Worm (Caenorhabditis elegans) whole organism, L2 larva: ENCODE results near the gene arrd-18.

Experiments
- F13H6.1 ChIP-seq: sonication (generic microtip); optimal IDR thresholded peaks from 2 replicates; lab custom pipeline; 2016; ENCODE audit warnings: missing genetic modification characterization, missing compliant biosample characterization
- R02D3.7 ChIP-seq: fragments of 150-350 bp; optimal IDR thresholded peaks from 2 replicates; lab custom pipeline; 2014; ENCODE audit warnings: missing biosample characterization, missing genetic modification characterization
- Y55F3AM.14 ChIP-seq: fragments of 200-800 bp; sonication (Bioruptor generic); optimal IDR thresholded peaks from 2 replicates; lab custom pipeline; 2018; ENCODE audit warnings: mild to moderate bottlenecking, missing genetic modification characterization, missing compliant biosample characterization
- alr-1 ChIP-seq: fragments of 150-350 bp; optimal IDR thresholded peaks from 2 replicates; lab custom pipeline; 2014; ENCODE audit warnings: missing biosample characterization, missing genetic modification characterization
- blmp-1 ChIP-seq: sonication (generic microtip); optimal IDR thresholded peaks from 2 replicates; lab custom pipeline; 2017; ENCODE audit warnings: missing genetic modification characterization, mild to moderate bottlenecking, missing compliant biosample characterization, antibody characterized with exemption, moderate library complexity; ENCODE audit not compliant: insufficient read depth
- ceh-82 ChIP-seq: fragments of 150-350 bp; optimal IDR thresholded peaks from 2 replicates; lab custom pipeline; 2014; ENCODE audit warnings: missing biosample characterization, missing genetic modification characterization
- crh-2 ChIP-seq: sonication (generic microtip); optimal IDR thresholded peaks from 2 replicates; lab custom pipeline; 2017; ENCODE audit warnings: missing biosample characterization, missing genetic modification characterization
- dmd-4 ChIP-seq: sonication (generic microtip); optimal IDR thresholded peaks from 2 replicates; lab custom pipeline; 2017; ENCODE audit warnings: missing biosample characterization, missing genetic modification characterization
- egl-27 ChIP-seq: sonication (generic microtip); optimal IDR thresholded peaks from 3 replicates; lab custom pipeline; 2017; ENCODE audit warnings: missing biosample characterization, missing genetic modification reagents, missing genetic modification characterization
- elt-1 ChIP-seq: fragments of 150-350 bp; optimal IDR thresholded peaks from 2 replicates; lab custom pipeline; 2014; ENCODE audit warnings: missing biosample characterization, missing genetic modification characterization
- elt-3 ChIP-seq: sonication (generic microtip); optimal IDR thresholded peaks from 2 replicates; lab custom pipeline; 2017; ENCODE audit warnings: missing biosample characterization, missing genetic modification characterization
- gmeb-1 ChIP-seq: fragments of 150-350 bp; optimal IDR thresholded peaks from 2 replicates; lab custom pipeline; 2014; ENCODE audit warnings: missing biosample characterization, missing genetic modification characterization
- lin-11 ChIP-seq: fragments of 150-350 bp; sonication (generic microtip); optimal IDR thresholded peaks from 2 replicates; lab custom pipeline; 2014; ENCODE audit warnings: missing biosample characterization, missing genetic modification characterization, inconsistent platforms, mixed read lengths
- lin-39 ChIP-seq: fragments of 150-350 bp; optimal IDR thresholded peaks from 2 replicates; lab custom pipeline; 2014; ENCODE audit warnings: missing biosample characterization, missing genetic modification reagents, missing genetic modification characterization
- lsy-2 ChIP-seq, 2 experiments: fragments of 150-350 bp in 1 of 2; sonication (generic microtip) in 1 of 2; optimal IDR thresholded peaks; 2 replicates each; lab custom pipeline; 2014 to 2017; ENCODE audit warnings: missing biosample characterization in 2 of 2, missing genetic modification characterization in 2 of 2
- mab-5 ChIP-seq: fragments of 150-350 bp; optimal IDR thresholded peaks from 2 replicates; lab custom pipeline; 2014; ENCODE audit warnings: missing biosample characterization, missing genetic modification characterization
- mbf-1 ChIP-seq: sonication (generic microtip); optimal IDR thresholded peaks from 2 replicates; lab custom pipeline; 2017; ENCODE audit warnings: missing biosample characterization, missing genetic modification characterization
- nhr-10 ChIP-seq: sonication (generic microtip); optimal IDR thresholded peaks from 2 replicates; lab custom pipeline; 2017; ENCODE audit warnings: missing biosample characterization, missing genetic modification characterization
- nhr-11 ChIP-seq: fragments of 150-350 bp; optimal IDR thresholded peaks from 2 replicates; lab custom pipeline; 2014; ENCODE audit warnings: missing biosample characterization, missing genetic modification characterization
- nhr-12 ChIP-seq: fragments of 150-350 bp; optimal IDR thresholded peaks from 2 replicates; lab custom pipeline; 2014; ENCODE audit warnings: missing biosample characterization, missing genetic modification characterization
- nhr-21 ChIP-seq: fragments of 150-350 bp; optimal IDR thresholded peaks from 2 replicates; lab custom pipeline; 2014; ENCODE audit warnings: missing biosample characterization, missing genetic modification characterization
- nhr-23 ChIP-seq: fragments of 150-350 bp; optimal IDR thresholded peaks from 2 replicates; lab custom pipeline; 2014; ENCODE audit warnings: missing biosample characterization, missing genetic modification reagents, missing genetic modification characterization
- nhr-237 ChIP-seq: fragments of 150-350 bp; optimal IDR thresholded peaks from 2 replicates; lab custom pipeline; 2014; ENCODE audit warnings: missing biosample characterization, missing genetic modification characterization
- nhr-77 ChIP-seq: fragments of 150-350 bp; optimal IDR thresholded peaks from 2 replicates; lab custom pipeline; 2014; ENCODE audit warnings: missing biosample characterization, missing genetic modification characterization
- sem-4 ChIP-seq: fragments of 150-350 bp; optimal IDR thresholded peaks from 2 replicates; lab custom pipeline; 2014; ENCODE audit warnings: missing biosample characterization, missing genetic modification reagents, missing genetic modification characterization
- skn-1 ChIP-seq: sonication (generic microtip); optimal IDR thresholded peaks from 2 replicates; lab custom pipeline; 2017; ENCODE audit warnings: missing biosample characterization, missing genetic modification characterization
- sma-9 ChIP-seq, 2 experiments: fragments of 150-350 bp in 1 of 2; sonication (generic microtip) in 1 of 2; optimal IDR thresholded peaks; 2 replicates each; lab custom pipeline; 2014 to 2016; ENCODE audit warnings: missing genetic modification characterization in 2 of 2, mild to moderate bottlenecking in 1 of 2, missing biosample characterization in 1 of 2, missing compliant biosample characterization in 1 of 2, missing genetic modification reagents in 1 of 2, moderate library complexity in 1 of 2
- snpc-4 ChIP-seq: fragments of 150-350 bp; optimal IDR thresholded peaks from 2 replicates; lab custom pipeline; 2014; ENCODE audit warnings: missing biosample characterization, missing genetic modification characterization
- unc-55 ChIP-seq: fragments of 150-350 bp; sonication (generic microtip); optimal IDR thresholded peaks from 3 replicates; lab custom pipeline; 2014; ENCODE audit warnings: missing biosample characterization, missing genetic modification reagents, missing genetic modification characterization
- ztf-11 ChIP-seq: sonication (generic microtip); optimal IDR thresholded peaks from 2 replicates; lab custom pipeline; 2017; ENCODE audit warnings: missing biosample characterization, missing genetic modification characterization

arrd-18 gene

ce11 chrV:3355544-3355943 is 43.6 kb upstream of the arrd-18 start:
- TF ChIP-seq nhr-21 (tag; lab: Kevin White, UChicago) (no peak), sma-9 (GFP tag; optimal IDR thresholded peaks at IDR 0.05; lab: Kevin White, UChicago) (peak; percentile 23), sma-9 (tag; optimal IDR thresholded peaks at IDR 0.05; lab: Kevin White, UChicago) (no peak), elt-1 (peak; percentile 2)
- TF ChIP-seq, all 48 proteins: peak for 2

- no peak for TF ChIP-seq nhr-77 (tag; lab: Kevin White, UChicago)
- no peak for TF ChIP-seq Y55F3AM.14 (GFP tag; lab: Kevin White, UChicago)
- TF ChIP-seq R02D3.7 (tag; lab: Kevin White, UChicago), result no peak
- TF ChIP-seq blmp-1 (tag; lab: Kevin White, UChicago), result no peak
- no peak for TF ChIP-seq sma-9 (GFP tag; optimal IDR thresholded peaks at IDR 0.05; lab: Kevin White, UChicago)
- TF ChIP-seq sma-9 (tag; optimal IDR thresholded peaks at IDR 0.05; lab: Kevin White, UChicago), result no peak
- TF ChIP-seq unc-55 (GFP tag; lab: Kevin White, UChicago), result no peak
- TF ChIP-seq ceh-82 (tag; lab: Kevin White, UChicago), result no peak
- TF ChIP-seq nhr-10 (tag; lab: Kevin White, UChicago), result no peak
- TF ChIP-seq gmeb-1, result no peak
- TF ChIP-seq nhr-12 (tag; lab: Kevin White, UChicago), result no peak
- no peak for TF ChIP-seq mbf-1
- TF ChIP-seq sem-4 (tag; lab: Kevin White, UChicago), result no peak
- TF ChIP-seq, all 48 proteins: peak for 0
These were observed 41.0 kb upstream of the arrd-18 start, which contains the start of gene C17B7.12 for ce11 chrV:3352925-3353324. Gene C17B7.12, plus strand, starts transcription at chrV:3353225.

- no peak for TF ChIP-seq ztf-11
- TF ChIP-seq Y55F3AM.14 (GFP tag; lab: Kevin White, UChicago), result no peak
- TF ChIP-seq lin-11 (tag; lab: Kevin White, UChicago), result no peak
- TF ChIP-seq lin-39, result no peak
- TF ChIP-seq lsy-2 (tag; optimal IDR thresholded peaks at IDR 0.05; lab: Kevin White, UChicago), result no peak
- TF ChIP-seq F13H6.1 (tag; lab: Kevin White, UChicago), result no peak
- TF ChIP-seq nhr-11 (tag; lab: Kevin White, UChicago), result no peak
- TF ChIP-seq gmeb-1, result no peak
- no peak for TF ChIP-seq dmd-4 (tag; lab: Kevin White, UChicago)
- TF ChIP-seq, all 48 proteins: peak for 0
These were observed 39.3 kb upstream of the arrd-18 start, which contains the start of gene str-63 for ce11 chrV:3351266-3351665. Gene str-63, plus strand, starts transcription at chrV:3351566.

ce11 chrV:3349877-3350276 is 38.0 kb upstream of the arrd-18 start, which contains the start of gene C17B7.15:
Gene C17B7.15, plus strand, starts transcription at chrV:3350177.
- TF ChIP-seq snpc-4 (tag; lab: Kevin White, UChicago), result no peak
- TF ChIP-seq mab-5, result no peak
- no peak for TF ChIP-seq unc-55 (GFP tag; lab: Kevin White, UChicago)
- no peak for TF ChIP-seq gmeb-1
- TF ChIP-seq nhr-237 (tag; lab: Kevin White, UChicago), result no peak
- peak; percentile 25 for TF ChIP-seq sma-9 (GFP tag; optimal IDR thresholded peaks at IDR 0.05; lab: Kevin White, UChicago)
- no peak for TF ChIP-seq sma-9 (tag; optimal IDR thresholded peaks at IDR 0.05; lab: Kevin White, UChicago)

- TF ChIP-seq crh-2 (no peak), nhr-11 (tag; lab: Kevin White, UChicago) (no peak), snpc-4 (tag; lab: Kevin White, UChicago) (no peak), lin-11 (tag; lab: Kevin White, UChicago) (no peak), nhr-10 (tag; lab: Kevin White, UChicago) (no peak), unc-55 (GFP tag; lab: Kevin White, UChicago) (no peak), nhr-23 (tag; lab: Kevin White, UChicago) (no peak), elt-3 (no peak), mbf-1 (no peak), blmp-1 (tag; lab: Kevin White, UChicago) (no peak), dmd-4 (tag; lab: Kevin White, UChicago) (no peak), skn-1 (no peak), lin-39 (no peak), F13H6.1 (tag; lab: Kevin White, UChicago) (peak; percentile 57), nhr-12 (tag; lab: Kevin White, UChicago) (no peak), elt-1 (no peak), egl-27 (no peak), alr-1 (no peak), nhr-21 (tag; lab: Kevin White, UChicago) (no peak), R02D3.7 (tag; lab: Kevin White, UChicago) (no peak), nhr-77 (tag; lab: Kevin White, UChicago) (no peak), ztf-11 (no peak), nhr-237 (tag; lab: Kevin White, UChicago) (no peak), sma-9 (GFP tag; optimal IDR thresholded peaks at IDR 0.05; lab: Kevin White, UChicago) (peak; percentile 88), sma-9 (tag; optimal IDR thresholded peaks at IDR 0.05; lab: Kevin White, UChicago) (no peak), lsy-2 (tag; optimal IDR thresholded peaks at IDR 0.05; lab: Kevin White, UChicago) (peak in 1 of 2 experiments; percentile 36)
These were observed 35.6 kb upstream of the arrd-18 start for ce11 chrV:3347486-3347885.
